Worm (Caenorhabditis elegans): ENCODE data around the gene chtb-3.

The chtb-3 gene

ce11 chrX:6296402-6296844 lies 23.0 kb downstream of the chtb-3 start (continued):
- peak; percentile 45; the same call in 1 of the 2 replicates for TF ChIP-seq ceh-44 (GFP tag; IDR thresholded peaks at IDR 0.05)
- TF ChIP-seq php-3 (GFP tag; IDR thresholded peaks at IDR 0.05), result peak; percentile 98
- TF ChIP-seq zfp-2 (tag; optimal IDR thresholded peaks at IDR 0.05), result peak; percentile 91
- peak; percentile 98 for TF ChIP-seq dmd-6 (GFP tag; IDR thresholded peaks at IDR 0.05)
- TF ChIP-seq spr-1 (tag; optimal IDR thresholded peaks at IDR 0.05), result peak; percentile 98
- peak; percentile 94 for TF ChIP-seq lin-1 (GFP tag; IDR thresholded peaks at IDR 0.05)
- peak; percentile 97 for TF ChIP-seq mxl-3 (GFP tag; optimal IDR thresholded peaks at IDR 0.05)
- peak; percentile 96 for TF ChIP-seq arid-1 (GFP tag; conservative IDR thresholded peaks at IDR 0.05)
- peak; percentile 90 for TF ChIP-seq Y75B8A.6 (GFP tag; IDR thresholded peaks at IDR 0.05)
- peak; percentile 99 for TF ChIP-seq nhr-11 (tag; optimal IDR thresholded peaks at IDR 0.05)
- peak; percentile 95 for TF ChIP-seq hlh-30 (tag; optimal IDR thresholded peaks at IDR 0.05; ENCODE audit: insufficient read depth)
- peak; percentile 98 for TF ChIP-seq tra-1 (GFP tag; IDR thresholded peaks at IDR 0.05)
- TF ChIP-seq unc-62 (GFP tag; optimal IDR thresholded peaks at IDR 0.05 in 1 of 2), result peak; percentile 93 to 100
- TF ChIP-seq unc-62 (tag; optimal IDR thresholded peaks at IDR 0.05), result peak; percentile 91
- peak; percentile 100 for TF ChIP-seq hmg-1.1 (GFP tag; IDR thresholded peaks at IDR 0.05)
- TF ChIP-seq nhr-28 (tag; optimal IDR thresholded peaks at IDR 0.05), result peak; percentile 89
- peak; percentile 95 for TF ChIP-seq fos-1 (tag; optimal IDR thresholded peaks at IDR 0.05)
- TF ChIP-seq hlh-11 (tag; optimal IDR thresholded peaks at IDR 0.05), result peak; percentile 98
- TF ChIP-seq saeg-2 (GFP tag; IDR thresholded peaks at IDR 0.05), result peak; percentile 99

- no peak for TF ChIP-seq ama-1 (optimal IDR thresholded peaks at IDR 0.05)
- no peak for TF ChIP-seq lim-7 (GFP tag; IDR thresholded peaks at IDR 0.05)
- TF ChIP-seq daf-8 (GFP tag; IDR thresholded peaks at IDR 0.05), result no peak
- no peak for TF ChIP-seq Y75B8A.6 (GFP tag; IDR thresholded peaks at IDR 0.05)
- TF ChIP-seq zfp-3 (GFP tag; conservative IDR thresholded peaks at IDR 0.05), result no peak
- TF ChIP-seq hmg-1.1 (GFP tag; IDR thresholded peaks at IDR 0.05), result no peak
- TF ChIP-seq mxl-3 (GFP tag; optimal IDR thresholded peaks at IDR 0.05), result no peak
- no peak for TF ChIP-seq ceh-44 (GFP tag; IDR thresholded peaks at IDR 0.05)
- TF ChIP-seq ceh-28 (tag; optimal IDR thresholded peaks at IDR 0.05), result no peak
- TF ChIP-seq madf-9 (GFP tag; conservative IDR thresholded peaks at IDR 0.05), result no peak
- no peak for TF ChIP-seq hlh-11 (tag; optimal IDR thresholded peaks at IDR 0.05)
- no peak for TF ChIP-seq F37D6.2 (tag; optimal IDR thresholded peaks at IDR 0.05)
- no peak for TF ChIP-seq F26F4.8 (GFP tag; conservative IDR thresholded peaks at IDR 0.05)
- TF ChIP-seq lir-3 (tag; optimal IDR thresholded peaks at IDR 0.05), result no peak
- no peak for TF ChIP-seq pha-4 (GFP tag; IDR thresholded peaks at IDR 0.05)
- no peak for TF ChIP-seq pha-4 (tag; optimal IDR thresholded peaks at IDR 0.05)
These were observed 26.6 kb downstream of the chtb-3 start, which contains the start of gene mom-1 for ce11 chrX:6292812-6293211. Gene mom-1, plus strand, starts transcription at chrX:6293112.

ce11 chrX:6292143-6292542 lies 27.3 kb downstream of the chtb-3 start:
- peak; percentile 83 for TF ChIP-seq php-3 (GFP tag; IDR thresholded peaks at IDR 0.05)
- TF ChIP-seq daf-16 (GFP tag; optimal IDR thresholded peaks at IDR 0.05), result peak; percentile 69 to 86
- peak; percentile 56 for TF ChIP-seq daf-16 (tag; optimal IDR thresholded peaks at IDR 0.05)
- peak; percentile 99 for TF ChIP-seq dmd-8 (GFP tag; IDR thresholded peaks at IDR 0.05)
- TF ChIP-seq zfp-3 (GFP tag; conservative IDR thresholded peaks at IDR 0.05), result peak; percentile 61
- TF ChIP-seq nhr-6 (tag; optimal IDR thresholded peaks at IDR 0.05), result peak; percentile 49
- TF ChIP-seq ceh-44 (GFP tag; IDR thresholded peaks at IDR 0.05), result peak; percentile 92
- TF ChIP-seq zip-2 (tag; optimal IDR thresholded peaks at IDR 0.05), result no peak
- TF ChIP-seq ctbp-1 (GFP tag; IDR thresholded peaks at IDR 0.05), result peak; percentile 86
- peak; percentile 97 for TF ChIP-seq pha-4 (GFP tag; IDR thresholded peaks at IDR 0.05)
- no peak for TF ChIP-seq pha-4 (tag; optimal IDR thresholded peaks at IDR 0.05)
- no peak for TF ChIP-seq fkh-10 (GFP tag; optimal IDR thresholded peaks at IDR 0.05)
- no peak for TF ChIP-seq cey-2 (tag; optimal IDR thresholded peaks at IDR 0.05; ENCODE audit: borderline replicate concordance, insufficient read depth)
- TF ChIP-seq nhr-25 (tag; optimal IDR thresholded peaks at IDR 0.05; ENCODE audit: borderline replicate concordance, insufficient read depth), result peak; percentile 68
- TF ChIP-seq egl-43 (GFP tag; IDR thresholded peaks at IDR 0.05), result peak; percentile 98
- peak; percentile 95 for TF ChIP-seq arid-1 (GFP tag; conservative IDR thresholded peaks at IDR 0.05)
- no peak for TF ChIP-seq ceh-28 (tag; optimal IDR thresholded peaks at IDR 0.05)
- peak; percentile 85 for TF ChIP-seq tra-1 (GFP tag; IDR thresholded peaks at IDR 0.05)
- no peak for TF ChIP-seq ceh-62 (tag; optimal IDR thresholded peaks at IDR 0.05)
- no peak for TF ChIP-seq nhr-77 (tag; optimal IDR thresholded peaks at IDR 0.05)
- TF ChIP-seq madf-5 (GFP tag; IDR thresholded peaks at IDR 0.05), result peak; percentile 93 to 98
- TF ChIP-seq duxl-1 (tag; optimal IDR thresholded peaks at IDR 0.05; ENCODE audit: poor library complexity), result peak; percentile 76
- TF ChIP-seq lim-7 (GFP tag; IDR thresholded peaks at IDR 0.05), result peak; percentile 99
- peak; percentile 72; the same call in 1 of the 2 replicates for TF ChIP-seq mdt-29 (GFP tag; IDR thresholded peaks at IDR 0.05)
- peak; percentile 33 for TF ChIP-seq aha-1 (tag)
- TF ChIP-seq hlh-30 (tag; optimal IDR thresholded peaks at IDR 0.05; ENCODE audit: insufficient read depth), result peak; percentile 56
- TF ChIP-seq spr-1 (tag; optimal IDR thresholded peaks at IDR 0.05), result peak; percentile 79
- TF ChIP-seq daf-8 (GFP tag; IDR thresholded peaks at IDR 0.05), result no peak
